Fruit fly (Drosophila melanogaster): ENCODE measurements around the gene Edem2.
A peak's percentile ranks its signal among the peaks of the same experiment; 100 is the strongest.

Gene Edem2

dm6 chr2L:13191894-13192293, at the start of gene Edem2, which contains the start of gene CG16974 (continued):
- TF ChIP-seq CHES-1-like (GFP tag; optimal IDR thresholded peaks at IDR 0.05) (no peak), CG13775 (GFP tag; optimal IDR thresholded peaks at IDR 0.05) (peak; percentile 79), eyg (GFP tag; optimal IDR thresholded peaks at IDR 0.05) (no peak), CG1647 (GFP tag; optimal IDR thresholded peaks at IDR 0.05) (peak; percentile 39), grn (GFP tag; optimal IDR thresholded peaks at IDR 0.05) (no peak), Doc2 (GFP tag; IDR thresholded peaks at IDR 0.05) (no peak), Doc3 (GFP tag; IDR thresholded peaks at IDR 0.05; ENCODE audit: partially characterized antibody) (no peak), CG12299 (tag; optimal IDR thresholded peaks at IDR 0.05) (peak; percentile 69), CG6689 (GFP tag; IDR thresholded peaks at IDR 0.05) (peak; percentile 79), CG32532 (GFP tag; IDR thresholded peaks at IDR 0.05) (peak; percentile 71), Hr39 (optimal IDR thresholded peaks at IDR 0.05) (no peak), CG9797 (GFP tag; optimal IDR thresholded peaks at IDR 0.05) (peak; percentile 96), crol (GFP tag; IDR thresholded peaks at IDR 0.05) (no peak), Jarid2 (GFP tag; optimal IDR thresholded peaks at IDR 0.05) (no peak), lilli (GFP tag; optimal IDR thresholded peaks at IDR 0.05) (peak; percentile 79), CG30020 (tag; optimal IDR thresholded peaks at IDR 0.05) (peak; percentile 66), CG6654 (GFP tag; optimal IDR thresholded peaks at IDR 0.05) (no peak), CG10654 (GFP tag; optimal IDR thresholded peaks at IDR 0.05) (peak; percentile 73), H15 (GFP tag; IDR thresholded peaks at IDR 0.05) (peak; percentile 43; the same call in 1 of the 3 replicates), disco-r (GFP tag; optimal IDR thresholded peaks at IDR 0.05) (no peak), ac (GFP tag; optimal IDR thresholded peaks at IDR 0.05) (no peak), eve (GFP tag; optimal IDR thresholded peaks at IDR 0.05) (no peak), ftz-f1 (GFP tag; optimal IDR thresholded peaks at IDR 0.05) (peak; percentile 39), CTCF (GFP tag; optimal IDR thresholded peaks at IDR 0.05) (no peak), Bdp1 (GFP tag; optimal IDR thresholded peaks at IDR 0.05) (peak; percentile 45), CG8944 (GFP tag; optimal IDR thresholded peaks at IDR 0.05) (no peak), mirr (GFP tag; optimal IDR thresholded peaks at IDR 0.05) (no peak), CG6765 (GFP tag; optimal IDR thresholded peaks at IDR 0.05) (no peak), gt (GFP tag; IDR thresholded peaks at IDR 0.05) (no peak), zen2 (GFP tag; IDR thresholded peaks at IDR 0.05; ENCODE audit: partially characterized antibody) (no peak), Hmr (GFP tag; optimal IDR thresholded peaks at IDR 0.05) (no peak), sr (GFP tag; IDR thresholded peaks at IDR 0.05) (no peak), Hr51 (GFP tag; optimal IDR thresholded peaks at IDR 0.05) (peak in 1 of 2 experiments; percentile 61), Fer1 (GFP tag; optimal IDR thresholded peaks at IDR 0.05) (peak; percentile 67), CG4282 (GFP tag; optimal IDR thresholded peaks at IDR 0.05) (no peak), sc (optimal IDR thresholded peaks at IDR 0.05) (no peak), sc (GFP tag; optimal IDR thresholded peaks at IDR 0.05) (no peak), ken (GFP tag; IDR thresholded peaks at IDR 0.05) (peak; percentile 79), Med (GFP tag) (peak; percentile 89), sob (GFP tag; IDR thresholded peaks at IDR 0.05) (peak; percentile 87), Six4 (GFP tag; optimal IDR thresholded peaks at IDR 0.05) (peak; percentile 64), cwo (GFP tag; optimal IDR thresholded peaks at IDR 0.05) (no peak), ranshi (GFP tag; IDR thresholded peaks at IDR 0.05) (peak; percentile 73; the same call in 1 of the 2 replicates), CG18599 (GFP tag; optimal IDR thresholded peaks at IDR 0.05) (no peak), Blimp-1 (GFP tag; optimal IDR thresholded peaks at IDR 0.05) (no peak), fd96Cb (tag; optimal IDR thresholded peaks at IDR 0.05) (peak; percentile 57), inv (GFP tag; IDR thresholded peaks at IDR 0.05; ENCODE audit: partially characterized antibody) (no peak), CG12236 (GFP tag; optimal IDR thresholded peaks at IDR 0.05) (no peak), maf-S (GFP tag; optimal IDR thresholded peaks at IDR 0.05) (peak; percentile 15), CG10565 (GFP tag; optimal IDR thresholded peaks at IDR 0.05) (no peak), GATAe (GFP tag; conservative IDR thresholded peaks at IDR 0.05) (peak; percentile 87), CG9215 (GFP tag; IDR thresholded peaks at IDR 0.05) (peak; percentile 70), psq (GFP tag; optimal IDR thresholded peaks at IDR 0.05) (peak; percentile 46)
